Worm (Caenorhabditis elegans) whole organism, L3 larva: ENCODE data around the gene K12B6.11.

Experiments used
- R02D3.7 ChIP-seq: fragments of 150-350 bp; optimal IDR thresholded peaks from 2 replicates; lab custom pipeline; 2014; ENCODE audit warnings: missing biosample characterization, missing genetic modification characterization
- ZK546.5 ChIP-seq: sonication (generic microtip); optimal IDR thresholded peaks from 2 replicates; lab custom pipeline; 2017; ENCODE audit warnings: missing biosample characterization, missing genetic modification characterization
- ama-1 ChIP-seq: fragments of 150-350 bp; optimal IDR thresholded peaks from 2 replicates; lab custom pipeline; 2018
- ceh-16 ChIP-seq: sonication (generic microtip); optimal IDR thresholded peaks from 2 replicates; lab custom pipeline; 2017; ENCODE audit warnings: missing biosample characterization, missing genetic modification characterization
- ceh-9 ChIP-seq: sonication (generic microtip); optimal IDR thresholded peaks from 2 replicates; lab custom pipeline; 2018; ENCODE audit warnings: missing biosample characterization, missing genetic modification characterization
- daf-12 ChIP-seq: fragments of 150-350 bp; optimal IDR thresholded peaks from 2 replicates; lab custom pipeline; 2014; ENCODE audit warnings: missing biosample characterization, missing genetic modification reagents, missing genetic modification characterization
- egl-5 ChIP-seq: fragments of 150-350 bp; optimal IDR thresholded peaks from 2 replicates; lab custom pipeline; 2017; ENCODE audit warnings: missing biosample characterization, missing genetic modification reagents, missing genetic modification characterization, inconsistent platforms
- elt-2 ChIP-seq: sonication (generic microtip); optimal IDR thresholded peaks from 2 replicates; lab custom pipeline; 2016; ENCODE audit warnings: missing genetic modification reagents, mild to moderate bottlenecking, missing genetic modification characterization, missing compliant biosample characterization
- elt-3 ChIP-seq, 3 experiments: fragments of 150-350 bp in 1 of 3; sonication (generic microtip) in 2 of 3; optimal IDR thresholded peaks; 2 replicates in 2 of 3; 4 replicates in 1 of 3; lab custom pipeline; 2014 to 2017; ENCODE audit warnings: missing biosample characterization in 3 of 3, missing genetic modification characterization in 3 of 3
- fkh-10 ChIP-seq: sonication (generic microtip); optimal IDR thresholded peaks from 2 replicates; lab custom pipeline; 2017; ENCODE audit warnings: missing biosample characterization, missing genetic modification reagents, missing genetic modification characterization
- fkh-2 ChIP-seq: fragments of 150-350 bp; optimal IDR thresholded peaks from 2 replicates; lab custom pipeline; 2014; ENCODE audit warnings: missing biosample characterization, missing genetic modification reagents, missing genetic modification characterization
- hmg-11 ChIP-seq: sonication (generic microtip); optimal IDR thresholded peaks from 2 replicates; lab custom pipeline; 2016; ENCODE audit warnings: missing genetic modification characterization, missing compliant biosample characterization
- jun-1 ChIP-seq: fragments of 150-350 bp; optimal IDR thresholded peaks from 2 replicates; lab custom pipeline; 2014; ENCODE audit warnings: missing biosample characterization, missing genetic modification reagents, missing genetic modification characterization
- lin-15B ChIP-seq: fragments of 150-350 bp; optimal IDR thresholded peaks from 2 replicates; lab custom pipeline; 2014; ENCODE audit warnings: missing biosample characterization, missing genetic modification characterization
- lin-39 ChIP-seq: fragments of 150-350 bp; optimal IDR thresholded peaks from 2 replicates; lab custom pipeline; 2018; ENCODE audit warnings: missing biosample characterization, missing genetic modification reagents, missing genetic modification characterization
- lsy-12 ChIP-seq: sonication (generic microtip); optimal IDR thresholded peaks from 2 replicates; lab custom pipeline; 2016; ENCODE audit warnings: mild to moderate bottlenecking, missing genetic modification characterization, missing compliant biosample characterization
- mdl-1 ChIP-seq: fragments of 150-350 bp; optimal IDR thresholded peaks from 2 replicates; lab custom pipeline; 2014; ENCODE audit warnings: missing biosample characterization, missing genetic modification characterization
- mml-1 ChIP-seq: fragments of 150-350 bp; sonication (generic microtip); optimal IDR thresholded peaks from 3 replicates; lab custom pipeline; 2014; ENCODE audit warnings: missing biosample characterization, missing genetic modification characterization
- nfya-1 ChIP-seq: sonication (generic microtip); optimal IDR thresholded peaks from 2 replicates; lab custom pipeline; 2017; ENCODE audit warnings: missing genetic modification characterization, mild to moderate bottlenecking, missing compliant biosample characterization, antibody characterized with exemption, moderate library complexity; ENCODE audit not compliant: insufficient read depth
- nhr-11 ChIP-seq: fragments of 150-350 bp; optimal IDR thresholded peaks from 2 replicates; lab custom pipeline; 2014; ENCODE audit warnings: missing biosample characterization, missing genetic modification characterization
- nhr-12 ChIP-seq: fragments of 150-350 bp; optimal IDR thresholded peaks from 2 replicates; lab custom pipeline; 2014; ENCODE audit warnings: missing biosample characterization, missing genetic modification characterization
- nhr-23 ChIP-seq: fragments of 150-350 bp; optimal IDR thresholded peaks from 2 replicates; lab custom pipeline; 2014; ENCODE audit warnings: missing biosample characterization, missing genetic modification reagents, missing genetic modification characterization
- nhr-237 ChIP-seq: fragments of 150-350 bp; optimal IDR thresholded peaks from 2 replicates; lab custom pipeline; 2014; ENCODE audit warnings: missing biosample characterization, missing genetic modification characterization
- nhr-25 ChIP-seq: sonication (generic microtip); optimal IDR thresholded peaks from 2 replicates; lab custom pipeline; 2017; ENCODE audit warnings: missing biosample characterization, missing genetic modification characterization
- nhr-28 ChIP-seq: fragments of 150-350 bp; optimal IDR thresholded peaks from 2 replicates; lab custom pipeline; 2014; ENCODE audit warnings: missing biosample characterization, missing genetic modification characterization
- nhr-43 ChIP-seq: sonication (generic microtip); optimal IDR thresholded peaks from 2 replicates; lab custom pipeline; 2016; ENCODE audit warnings: mild to moderate bottlenecking, missing genetic modification characterization, missing compliant biosample characterization; ENCODE audit not compliant: poor library complexity, severe bottlenecking
- nhr-67 ChIP-seq: fragments of 150-350 bp; optimal IDR thresholded peaks from 2 replicates; lab custom pipeline; 2014; ENCODE audit warnings: missing biosample characterization, missing genetic modification characterization
- nhr-76 ChIP-seq: fragments of 150-350 bp; sonication (generic microtip); optimal IDR thresholded peaks from 5 replicates; lab custom pipeline; 2014; ENCODE audit warnings: missing biosample characterization, missing genetic modification characterization
- pha-4 ChIP-seq: fragments of 150-350 bp; optimal IDR thresholded peaks from 2 replicates; lab custom pipeline; 2014; ENCODE audit warnings: missing biosample characterization, missing genetic modification reagents, missing genetic modification characterization
- pqm-1 ChIP-seq: fragments of 150-350 bp; optimal IDR thresholded peaks from 2 replicates; lab custom pipeline; 2017; ENCODE audit warnings: missing biosample characterization, missing genetic modification characterization, inconsistent platforms
- sea-2 ChIP-seq: fragments of 150-350 bp; sonication (generic microtip); optimal IDR thresholded peaks from 4 replicates; lab custom pipeline; 2014; ENCODE audit warnings: missing biosample characterization, missing genetic modification reagents, missing genetic modification characterization
- skn-1 ChIP-seq: fragments of 150-350 bp; optimal IDR thresholded peaks from 2 replicates; lab custom pipeline; 2014; ENCODE audit warnings: missing biosample characterization, missing genetic modification characterization
- snpc-4 ChIP-seq: fragments of 150-350 bp; optimal IDR thresholded peaks from 2 replicates; lab custom pipeline; 2014; ENCODE audit warnings: missing biosample characterization, missing genetic modification characterization
- tbx-2 ChIP-seq: sonication (generic microtip); optimal IDR thresholded peaks from 2 replicates; lab custom pipeline; 2016; ENCODE audit warnings: mild to moderate bottlenecking, missing genetic modification characterization, missing compliant biosample characterization
- unc-62 ChIP-seq: fragments of 150-350 bp; sonication (generic microtip); optimal IDR thresholded peaks from 4 replicates; lab custom pipeline; 2014; ENCODE audit warnings: missing biosample characterization, missing genetic modification reagents, missing genetic modification characterization
- zag-1 ChIP-seq: fragments of 150-350 bp; optimal IDR thresholded peaks from 2 replicates; lab custom pipeline; 2014; ENCODE audit warnings: missing biosample characterization, missing genetic modification characterization
- ztf-11 ChIP-seq: fragments of 150-350 bp; optimal IDR thresholded peaks from 2 replicates; lab custom pipeline; 2014; ENCODE audit warnings: missing biosample characterization, missing genetic modification characterization
- ztf-4 ChIP-seq: fragments of 150-350 bp; optimal IDR thresholded peaks from 2 replicates; lab custom pipeline; 2014; ENCODE audit warnings: missing biosample characterization, missing genetic modification characterization

Gene K12B6.11

DNA sequence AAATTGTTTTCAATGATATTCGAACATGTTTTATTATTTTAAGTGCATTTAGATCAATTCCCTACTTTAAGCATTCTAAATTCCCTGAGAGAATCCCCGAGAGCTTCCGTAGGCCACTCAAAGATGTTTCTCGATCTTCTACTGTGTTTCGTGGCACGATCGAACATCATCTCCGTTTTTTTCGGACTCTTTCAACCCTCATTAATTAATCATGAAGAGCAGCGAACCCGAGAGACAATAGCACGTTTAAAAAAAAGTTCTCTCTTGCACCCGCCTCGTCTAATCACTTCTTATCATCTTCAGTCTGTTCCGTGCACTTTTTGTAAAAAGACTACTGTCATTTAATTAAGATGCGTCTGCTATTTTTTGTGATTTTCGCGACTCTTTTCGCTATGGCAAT, at the start of gene K12B6.11:
TSS of gene K12B6.11 (plus strand) at position 301 of the 400 bp plus-strand sequence.
- TF ChIP-seq nhr-67 (no peak), tbx-2 (no peak), nhr-25 (no peak), hmg-11 (no peak), fkh-10 (GFP tag; lab: Kevin White, UChicago) (no peak), nhr-12 (tag; lab: Kevin White, UChicago) (no peak), nhr-11 (tag; lab: Kevin White, UChicago) (no peak), nhr-237 (tag; lab: Kevin White, UChicago) (no peak), ztf-11 (tag; lab: Kevin White, UChicago) (no peak), snpc-4 (tag; lab: Kevin White, UChicago) (no peak)

DNA sequence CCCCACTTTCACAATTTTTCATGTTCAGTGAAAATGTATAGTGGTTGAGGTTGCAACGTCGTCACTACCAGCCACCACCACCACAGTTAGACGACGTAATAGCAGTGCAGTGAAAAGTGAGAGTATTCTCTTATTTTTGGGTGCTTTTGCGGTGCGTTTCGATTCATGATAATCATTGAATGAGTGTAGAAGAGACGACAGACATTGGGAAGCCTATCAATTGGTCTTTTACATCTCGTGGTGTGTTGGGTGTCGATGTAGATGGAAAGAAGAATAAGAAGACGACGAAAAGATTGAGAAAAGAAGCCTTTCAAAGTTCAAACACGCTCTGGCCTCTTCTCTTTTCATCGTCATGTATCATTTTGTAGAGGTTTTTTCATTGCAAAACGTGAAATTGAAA, 48.9 kb upstream of the K12B6.11 start:
- TF ChIP-seq lin-39, result no peak
- no peak for TF ChIP-seq egl-5 (tag; lab: Kevin White, UChicago)
- TF ChIP-seq elt-3 (tag; optimal IDR thresholded peaks at IDR 0.05; lab: Kevin White, UChicago), result peak in 2 of 3 experiments; percentile 15 to 74
- TF ChIP-seq nfya-1 (tag; lab: Kevin White, UChicago), result peak; percentile 53
- TF ChIP-seq ceh-16 (tag; lab: Kevin White, UChicago), result no peak
- no peak for TF ChIP-seq ama-1
- TF ChIP-seq pqm-1 (tag; lab: Kevin White, UChicago), result peak; percentile 69
- peak; percentile 44 for TF ChIP-seq mdl-1 (tag; lab: Kevin White, UChicago)
- peak; percentile 22 for TF ChIP-seq tbx-2
- no peak for TF ChIP-seq jun-1 (tag; lab: Kevin White, UChicago)
- peak; percentile 94 for TF ChIP-seq nhr-25
- TF ChIP-seq lsy-12 (tag; lab: Kevin White, UChicago), result no peak
- peak; percentile 38 for TF ChIP-seq R02D3.7 (tag; lab: Kevin White, UChicago)
- TF ChIP-seq nhr-43, result peak; percentile 95
- TF ChIP-seq elt-2 (tag; lab: Kevin White, UChicago), result peak; percentile 30
- no peak for TF ChIP-seq ztf-4 (tag; lab: Kevin White, UChicago)
- peak; percentile 31 for TF ChIP-seq mml-1 (tag; lab: Kevin White, UChicago)
- peak; percentile 72 for TF ChIP-seq nhr-23

DNA sequence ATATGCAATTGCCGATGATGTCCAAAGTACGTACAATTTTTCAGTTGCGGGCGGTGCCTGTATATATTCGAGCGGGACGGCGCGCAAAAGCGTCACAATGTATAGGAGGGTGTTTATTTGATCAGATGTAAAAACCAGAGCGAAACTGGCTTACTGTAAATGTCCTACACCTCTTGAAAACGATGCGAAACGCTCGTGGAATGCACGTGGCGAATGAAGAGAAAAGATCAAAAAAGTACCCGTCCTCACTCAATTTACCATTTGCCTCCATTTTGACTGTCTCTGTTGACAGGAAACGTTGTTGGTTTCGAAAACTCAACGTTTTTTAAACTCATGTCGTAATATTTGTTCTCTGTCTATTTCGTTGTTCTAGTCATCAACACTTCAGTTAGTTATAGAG, 48.0 kb upstream of the K12B6.11 start:
- TF ChIP-seq lsy-12 (tag; lab: Kevin White, UChicago), result peak; percentile 1
- TF ChIP-seq elt-2 (tag; lab: Kevin White, UChicago), result peak; percentile 54
- TF ChIP-seq nhr-237 (tag; lab: Kevin White, UChicago), result no peak
- TF ChIP-seq mml-1 (tag; lab: Kevin White, UChicago), result peak; percentile 72
- TF ChIP-seq skn-1, result no peak
- TF ChIP-seq egl-5 (tag; lab: Kevin White, UChicago), result no peak
- TF ChIP-seq jun-1 (tag; lab: Kevin White, UChicago), result peak; percentile 61
- TF ChIP-seq elt-3 (tag; optimal IDR thresholded peaks at IDR 0.05; lab: Kevin White, UChicago), result no peak
- TF ChIP-seq sea-2 (GFP tag; lab: Kevin White, UChicago), result no peak
- no peak for TF ChIP-seq snpc-4 (tag; lab: Kevin White, UChicago)
- TF ChIP-seq lin-15B (tag; lab: Kevin White, UChicago), result no peak
- TF ChIP-seq tbx-2, result no peak
- TF ChIP-seq pha-4 (tag; lab: Kevin White, UChicago), result peak; percentile 97
- no peak for TF ChIP-seq nhr-28
- TF ChIP-seq ZK546.5 (tag; lab: Kevin White, UChicago), result no peak
- TF ChIP-seq mdl-1 (tag; lab: Kevin White, UChicago), result no peak
- TF ChIP-seq ceh-9 (tag; lab: Kevin White, UChicago), result no peak
- TF ChIP-seq pqm-1 (tag; lab: Kevin White, UChicago), result peak; percentile 49
- TF ChIP-seq unc-62, result no peak
- no peak for TF ChIP-seq hmg-11
- TF ChIP-seq nhr-67, result no peak
- no peak for TF ChIP-seq nhr-76 (tag; lab: Kevin White, UChicago)
- TF ChIP-seq nhr-25, result peak; percentile 80
- peak; percentile 5 for TF ChIP-seq nfya-1 (tag; lab: Kevin White, UChicago)
- no peak for TF ChIP-seq ama-1
- no peak for TF ChIP-seq zag-1 (tag; lab: Kevin White, UChicago)
- no peak for TF ChIP-seq fkh-2
- peak; percentile 64 for TF ChIP-seq nhr-43

DNA sequence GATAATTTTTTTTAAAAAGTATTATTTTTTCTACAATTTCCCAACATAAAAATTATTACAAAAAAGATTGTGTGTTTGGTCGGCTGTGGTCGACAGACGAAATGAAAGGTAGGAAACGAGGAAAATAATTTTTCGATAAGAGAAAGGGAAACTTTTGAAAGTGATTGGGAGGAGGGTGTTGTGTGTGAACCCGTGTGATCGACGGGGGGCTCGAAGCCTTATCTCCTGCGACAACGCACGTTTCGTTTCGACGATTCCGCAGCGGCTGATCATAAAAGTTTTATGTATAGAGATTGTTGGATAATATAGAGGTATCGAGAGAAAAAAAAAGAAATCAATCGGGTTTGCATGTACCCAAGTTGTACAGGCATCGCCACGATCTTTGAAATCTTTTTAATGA, 45.4 kb upstream of the K12B6.11 start:
- TF ChIP-seq jun-1 (tag; lab: Kevin White, UChicago) (peak; percentile 50), nfya-1 (tag; lab: Kevin White, UChicago) (peak; percentile 25), daf-12 (no peak), pqm-1 (tag; lab: Kevin White, UChicago) (peak; percentile 75), elt-2 (tag; lab: Kevin White, UChicago) (peak; percentile 91), pha-4 (tag; lab: Kevin White, UChicago) (no peak), nhr-43 (peak; percentile 70), nhr-28 (no peak), elt-3 (tag; optimal IDR thresholded peaks at IDR 0.05; lab: Kevin White, UChicago) (peak in 1 of 3 experiments; percentile 47)
